Worm (Caenorhabditis elegans): Measurements from ENCODE around the gene ZK897.10.
A peak's percentile ranks its signal among the peaks of the same experiment; 100 is the strongest.
"Not testable (repeated sequence)": the region's sequence is repeated elsewhere in the genome, so short reads cannot be mapped to it uniquely, and the experiment has no call there.

DNA sequence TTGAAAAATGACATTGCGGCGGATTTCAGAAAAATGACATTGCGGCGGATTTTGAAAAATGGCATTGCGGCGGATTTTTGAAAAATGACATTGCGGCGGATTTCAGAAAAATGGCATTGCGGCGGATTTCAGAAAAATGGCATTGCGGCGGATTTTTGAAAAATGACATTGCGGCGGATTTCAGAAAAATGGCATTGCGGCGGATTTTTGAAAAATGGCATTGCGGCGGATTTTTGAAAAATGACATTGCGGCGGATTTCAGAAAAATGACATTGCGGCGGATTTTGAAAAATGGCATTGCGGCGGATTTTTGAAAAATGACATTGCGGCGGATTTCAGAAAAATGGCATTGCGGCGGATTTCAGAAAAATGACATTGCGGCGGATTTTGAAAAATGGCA, 34.5 kb upstream of the ZK897.10 start:
- TF ChIP-seq F13C5.2 (tag; optimal IDR thresholded peaks at IDR 0.05); scrt-1 (GFP tag; IDR thresholded peaks at IDR 0.05); tra-4 (tag; optimal IDR thresholded peaks at IDR 0.05); flt-1 (GFP tag; IDR thresholded peaks at IDR 0.05); hmbx-1 (tag; optimal IDR thresholded peaks at IDR 0.05); ama-1 (optimal IDR thresholded peaks at IDR 0.05); ceh-13 (GFP tag; optimal IDR thresholded peaks at IDR 0.05); hnd-1 (tag; optimal IDR thresholded peaks at IDR 0.05); hmg-4 (GFP tag; optimal IDR thresholded peaks at IDR 0.05): not testable (repeated sequence)
- TF ChIP-seq tbx-37 (GFP tag; conservative IDR thresholded peaks at IDR 0.05) (0 out of 2 replicates have a peak, but pooled peaks have one; percentile 16), pes-1 (GFP tag; IDR thresholded peaks at IDR 0.05) (0 out of 2 replicates have a peak, but pooled peaks have one; percentile 14), sea-1 (GFP tag; conservative IDR thresholded peaks at IDR 0.05) (0 out of 2 replicates have a peak, but pooled peaks have one; percentile 7), tbx-11 (GFP tag; IDR thresholded peaks at IDR 0.05) (peak; percentile 60; the same call in 1 of the 2 replicates)

Data from whole organism, early embryonic.